Fruit fly (Drosophila melanogaster) whole organism, embryonic: ENCODE measurements around the gene CG2182.
A peak's percentile ranks its signal among the peaks of the same experiment; 100 is the strongest.

ENCODE experiments used
- Adf1 ChIP-seq: fragments of 200-800 bp; sonication (Bioruptor generic); IDR thresholded peaks from 2 replicates; pipeline ENCODE4 v1.3.6; 2022; ENCODE audit warnings: missing biosample characterization, missing genetic modification characterization
- Atf3 ChIP-seq: fragments of 200-800 bp; sonication (Bioruptor generic); optimal IDR thresholded peaks from 3 replicates; lab custom pipeline; 2016; ENCODE audit warnings: missing biosample characterization, missing genetic modification characterization
- B-H1 ChIP-seq: fragments of 200-800 bp; sonication (Bioruptor generic); IDR thresholded peaks from 3 replicates; pipeline ENCODE4 v1.3.6; 2022; ENCODE audit warnings: missing biosample characterization, missing genetic modification characterization
- Bgb ChIP-seq: fragments of 200-800 bp; sonication (Bioruptor generic); IDR thresholded peaks from 2 replicates; pipeline ENCODE4 v1.3.6; 2022; ENCODE audit warnings: missing biosample characterization, missing genetic modification characterization; ENCODE audit not compliant: partially characterized antibody
- C15 ChIP-seq: fragments of 200-800 bp; sonication (Bioruptor generic); IDR thresholded peaks from 3 replicates; pipeline ENCODE4 v1.3.6; 2022; ENCODE audit warnings: missing biosample characterization, missing genetic modification characterization
- CG11456 ChIP-seq: fragments of 200-800 bp; sonication (Bioruptor generic); IDR thresholded peaks from 3 replicates; pipeline ENCODE4 v1.3.6; 2022; ENCODE audit warnings: missing biosample characterization, missing genetic modification characterization
- CG1529 ChIP-seq: fragments of 200-800 bp; sonication (Bioruptor generic); optimal IDR thresholded peaks from 3 replicates; lab custom pipeline; 2018; ENCODE audit warnings: missing biosample characterization, missing genetic modification characterization
- CG15514 ChIP-seq: fragments of 200-800 bp; sonication (Bioruptor generic); optimal IDR thresholded peaks from 3 replicates; lab custom pipeline; 2017; ENCODE audit warnings: missing biosample characterization, missing genetic modification characterization, mild to moderate bottlenecking, moderate library complexity, missing genetic modification reagents
- CG16815 ChIP-seq: fragments of 200-800 bp; sonication (Bioruptor generic); optimal IDR thresholded peaks from 3 replicates; lab custom pipeline; 2017; ENCODE audit warnings: missing biosample characterization, mild to moderate bottlenecking, missing genetic modification characterization
- CG17359 ChIP-seq: fragments of 200-800 bp; sonication (Bioruptor generic); optimal IDR thresholded peaks from 3 replicates; lab custom pipeline; 2018; ENCODE audit warnings: missing biosample characterization, mild to moderate bottlenecking, missing genetic modification characterization, moderate library complexity
- CG17385 ChIP-seq: fragments of 200-800 bp; sonication (Bioruptor generic); optimal IDR thresholded peaks from 3 replicates; lab custom pipeline; 2018; ENCODE audit warnings: missing biosample characterization, mild to moderate bottlenecking, missing genetic modification characterization
- CG17568 ChIP-seq: fragments of 200-800 bp; sonication (Bioruptor generic); optimal IDR thresholded peaks from 2 replicates; lab custom pipeline; 2018; ENCODE audit warnings: missing biosample characterization, mild to moderate bottlenecking, missing genetic modification characterization, moderate library complexity
- CG30403 ChIP-seq: fragments of 200-800 bp; sonication (Bioruptor generic); optimal IDR thresholded peaks from 3 replicates; lab custom pipeline; 2016; ENCODE audit warnings: missing biosample characterization, missing genetic modification characterization
- CG3065 ChIP-seq: fragments of 200-800 bp; sonication (Bioruptor generic); optimal IDR thresholded peaks from 2 replicates; lab custom pipeline; 2016; ENCODE audit warnings: missing biosample characterization, missing genetic modification characterization
- CG4617 ChIP-seq: fragments of 200-800 bp; sonication (Bioruptor generic); optimal IDR thresholded peaks from 3 replicates; lab custom pipeline; 2016; ENCODE audit warnings: missing biosample characterization, missing genetic modification characterization, borderline replicate concordance
- CG6813 ChIP-seq: fragments of 200-800 bp; sonication (Bioruptor generic); optimal IDR thresholded peaks from 2 replicates; lab custom pipeline; 2017; ENCODE audit warnings: missing biosample characterization, missing genetic modification characterization, mild to moderate bottlenecking, moderate library complexity, missing genetic modification reagents
- CG6854 ChIP-seq: fragments of 200-800 bp; sonication (Bioruptor generic); optimal IDR thresholded peaks from 3 replicates; lab custom pipeline; 2017; ENCODE audit warnings: missing biosample characterization, mild to moderate bottlenecking, missing genetic modification characterization
- CG7372 ChIP-seq: fragments of 200-800 bp; sonication (Bioruptor generic); IDR thresholded peaks from 2 replicates; pipeline ENCODE4 v1.3.6; 2022; ENCODE audit warnings: missing biosample characterization, missing genetic modification characterization
- CG7839 ChIP-seq: fragments of 200-800 bp; sonication (Bioruptor generic); optimal IDR thresholded peaks from 3 replicates; lab custom pipeline; 2018; ENCODE audit warnings: missing biosample characterization, mild to moderate bottlenecking, missing genetic modification characterization, moderate library complexity
- CG8281 ChIP-seq: fragments of 200-800 bp; sonication (Bioruptor generic); optimal IDR thresholded peaks from 2 replicates; lab custom pipeline; 2018; ENCODE audit warnings: missing biosample characterization, mild to moderate bottlenecking, missing genetic modification characterization, moderate library complexity
- CG8388 ChIP-seq: fragments of 200-800 bp; sonication (Bioruptor generic); optimal IDR thresholded peaks from 2 replicates; lab custom pipeline; 2019; ENCODE audit warnings: missing biosample characterization, mild to moderate bottlenecking, missing genetic modification characterization, moderate library complexity
- CHES-1-like ChIP-seq: fragments of 200-800 bp; sonication (Bioruptor generic); optimal IDR thresholded peaks from 2 replicates; lab custom pipeline; 2016; ENCODE audit warnings: missing biosample characterization, missing genetic modification characterization
- CkIIα-i1 ChIP-seq: fragments of 200-800 bp; sonication (Bioruptor generic); IDR thresholded peaks from 2 replicates; pipeline ENCODE4 v1.3.6; 2022; ENCODE audit warnings: missing biosample characterization, missing genetic modification characterization
- Dp ChIP-seq: fragments of 200-800 bp; sonication (Bioruptor generic); optimal IDR thresholded peaks from 2 replicates; lab custom pipeline; 2018; ENCODE audit warnings: missing biosample characterization, mild to moderate bottlenecking, missing genetic modification characterization, moderate library complexity
- Fer2 ChIP-seq: fragments of 200-800 bp; sonication (Bioruptor generic); optimal IDR thresholded peaks from 2 replicates; lab custom pipeline; 2018; ENCODE audit warnings: missing biosample characterization, mild to moderate bottlenecking, missing genetic modification characterization, moderate library complexity
- Gug ChIP-seq: fragments of 200-800 bp; sonication (Bioruptor generic); IDR thresholded peaks from 4 replicates; pipeline ENCODE4 v1.3.6; 2022; ENCODE audit warnings: missing biosample characterization, missing genetic modification characterization
- Hey ChIP-seq: fragments of 200-800 bp; sonication (Bioruptor generic); optimal IDR thresholded peaks from 3 replicates; lab custom pipeline; 2018; ENCODE audit warnings: missing biosample characterization, mild to moderate bottlenecking, missing genetic modification characterization
- Hsf ChIP-seq: fragments of 200-800 bp; sonication (Bioruptor generic); optimal IDR thresholded peaks from 3 replicates; lab custom pipeline; 2016; ENCODE audit warnings: missing biosample characterization, missing genetic modification characterization
- NK7.1 ChIP-seq: fragments of 200-800 bp; sonication (Bioruptor generic); optimal IDR thresholded peaks from 3 replicates; lab custom pipeline; 2016; ENCODE audit warnings: missing biosample characterization, missing genetic modification characterization
- NfI ChIP-seq: fragments of 200-800 bp; sonication (Bioruptor generic); optimal IDR thresholded peaks from 3 replicates; lab custom pipeline; 2018; ENCODE audit warnings: missing biosample characterization, mild to moderate bottlenecking, missing genetic modification characterization, moderate library complexity
- Sox102F ChIP-seq: fragments of 200-800 bp; sonication (Bioruptor generic); optimal IDR thresholded peaks from 2 replicates; lab custom pipeline; 2018; ENCODE audit warnings: missing biosample characterization, mild to moderate bottlenecking, missing genetic modification characterization, moderate library complexity
- Taf1 ChIP-seq: fragments of 200-800 bp; sonication (Bioruptor generic); IDR thresholded peaks from 2 replicates; pipeline ENCODE4 v1.3.6; 2022; ENCODE audit warnings: missing biosample characterization, missing genetic modification characterization
- ac ChIP-seq: fragments of 200-800 bp; sonication (Bioruptor generic); optimal IDR thresholded peaks from 3 replicates; lab custom pipeline; 2017; ENCODE audit warnings: missing biosample characterization, mild to moderate bottlenecking, missing genetic modification characterization
- aop ChIP-seq: fragments of 200-800 bp; sonication (Bioruptor generic); IDR thresholded peaks from 2 replicates; pipeline ENCODE4 v1.3.6; 2022; ENCODE audit warnings: missing biosample characterization, missing genetic modification characterization
- bbx ChIP-seq: fragments of 200-800 bp; sonication (Bioruptor generic); IDR thresholded peaks from 2 replicates; pipeline ENCODE4 v1.3.6; 2022; ENCODE audit warnings: missing biosample characterization, missing genetic modification characterization; ENCODE audit not compliant: partially characterized antibody
- bowl ChIP-seq: fragments of 200-800 bp; sonication (Bioruptor generic); IDR thresholded peaks from 2 replicates; pipeline ENCODE4 v1.3.6; 2022; ENCODE audit warnings: missing biosample characterization, missing genetic modification characterization
- corto ChIP-seq: fragments of 200-800 bp; sonication (Bioruptor generic); optimal IDR thresholded peaks from 2 replicates; lab custom pipeline; 2016; ENCODE audit warnings: missing biosample characterization, mild to moderate bottlenecking, missing genetic modification characterization, moderate library complexity
- dpn ChIP-seq, 2 experiments: fragments of 200-800 bp; sonication (Bioruptor generic); optimal IDR thresholded peaks; 3 replicates each; lab custom pipeline; 2016; ENCODE audit warnings: missing biosample characterization in 2 of 2, missing genetic modification characterization in 2 of 2
- en ChIP-seq: fragments of 200-800 bp; sonication (Bioruptor generic); optimal IDR thresholded peaks from 2 replicates; lab custom pipeline; 2016; ENCODE audit warnings: missing biosample characterization, missing genetic modification characterization
- gce ChIP-seq: fragments of 200-800 bp; sonication (Bioruptor generic); IDR thresholded peaks from 3 replicates; pipeline ENCODE4 v1.3.6; 2022; ENCODE audit warnings: missing biosample characterization, missing genetic modification characterization
- kah ChIP-seq: fragments of 200-800 bp; sonication (Bioruptor generic); optimal IDR thresholded peaks from 2 replicates; lab custom pipeline; 2018; ENCODE audit warnings: missing biosample characterization, mild to moderate bottlenecking, missing genetic modification characterization
- mam ChIP-seq: fragments of 200-800 bp; sonication (Bioruptor generic); optimal IDR thresholded peaks from 3 replicates; lab custom pipeline; 2016; ENCODE audit warnings: missing biosample characterization, missing genetic modification characterization
- odd ChIP-seq: fragments of 200-800 bp; sonication (Bioruptor generic); optimal IDR thresholded peaks from 2 replicates; lab custom pipeline; 2017; ENCODE audit warnings: missing biosample characterization, mild to moderate bottlenecking, missing genetic modification characterization
- pb ChIP-seq: fragments of 200-800 bp; sonication (Bioruptor generic); optimal IDR thresholded peaks from 3 replicates; lab custom pipeline; 2016; ENCODE audit warnings: missing biosample characterization, missing genetic modification characterization
- phol ChIP-seq: fragments of 200-800 bp; sonication (Bioruptor generic); optimal IDR thresholded peaks from 3 replicates; lab custom pipeline; 2018; ENCODE audit warnings: missing biosample characterization, mild to moderate bottlenecking, missing genetic modification characterization, moderate library complexity
- schlank ChIP-seq: fragments of 200-800 bp; sonication (Bioruptor generic); optimal IDR thresholded peaks from 2 replicates; lab custom pipeline; 2018; ENCODE audit warnings: missing biosample characterization, mild to moderate bottlenecking, missing genetic modification characterization
- sens ChIP-seq: fragments of 200-800 bp; sonication (Bioruptor generic); peaks from one replicate; lab custom pipeline; 2016; ENCODE audit warnings: missing biosample characterization, missing genetic modification characterization
- toy ChIP-seq: fragments of 200-800 bp; sonication (Bioruptor generic); IDR thresholded peaks from 2 replicates; pipeline ENCODE4 v1.3.6; 2022; ENCODE audit warnings: missing biosample characterization, missing genetic modification characterization
- vfl ChIP-seq: fragments of 200-800 bp; sonication (Bioruptor generic); optimal IDR thresholded peaks from 2 replicates; lab custom pipeline; 2016; ENCODE audit warnings: missing biosample characterization, missing genetic modification characterization
- zfh2 ChIP-seq: fragments of 200-800 bp; sonication (Bioruptor generic); optimal IDR thresholded peaks from 2 replicates; lab custom pipeline; 2016; ENCODE audit warnings: missing biosample characterization, missing genetic modification characterization

The CG2182 gene

dm6 chr3R:5622985-5623630, 36.6 kb downstream of the CG2182 start (continued):
- TF ChIP-seq Hey (tag; lab: Kevin White, UChicago), result peak; percentile 81
- no peak for TF ChIP-seq zfh2 (GFP tag; lab: Kevin White, UChicago)
- TF ChIP-seq CG6854 (GFP tag; lab: Kevin White, UChicago), result no peak
- TF ChIP-seq ac (GFP tag; lab: Kevin White, UChicago), result peak; percentile 88
- TF ChIP-seq Atf3 (GFP tag; lab: Kevin White, UChicago), result peak; percentile 64
- TF ChIP-seq dpn (GFP tag; optimal IDR thresholded peaks at IDR 0.05; lab: Kevin White, UChicago), result peak; percentile 47 to 72
- TF ChIP-seq CG6813 (GFP tag; lab: Kevin White, UChicago), result peak; percentile 91
- no peak for TF ChIP-seq corto (GFP tag; lab: Kevin White, UChicago)
- peak; percentile 62 for TF ChIP-seq schlank (tag; lab: Kevin White, UChicago)
- no peak for TF ChIP-seq gce
- TF ChIP-seq CG17359 (tag; lab: Kevin White, UChicago), result peak; percentile 82
- peak; percentile 63 for TF ChIP-seq kah (GFP tag; lab: Kevin White, UChicago)
- TF ChIP-seq en (GFP tag; lab: Kevin White, UChicago), result peak; percentile 69
- TF ChIP-seq bowl (GFP tag; lab: Robert Waterston, UW), result no peak
- peak; percentile 57 for TF ChIP-seq CG7839 (tag; lab: Kevin White, UChicago)
- no peak for TF ChIP-seq CG16815 (GFP tag; lab: Kevin White, UChicago)
- TF ChIP-seq NfI (GFP tag; lab: Kevin White, UChicago), result peak; percentile 59
- no peak for TF ChIP-seq Dp (GFP tag; lab: Kevin White, UChicago)
- TF ChIP-seq CG4617 (GFP tag; lab: Kevin White, UChicago), result peak; percentile 45
- TF ChIP-seq CG1529, result peak; percentile 79
- no peak for TF ChIP-seq CG7372
- TF ChIP-seq Gug (GFP tag; lab: Robert Waterston, UW), result no peak
- TF ChIP-seq odd, result peak; percentile 83
- peak; percentile 72 for TF ChIP-seq pb (GFP tag; lab: Kevin White, UChicago)
- TF ChIP-seq C15 (GFP tag; lab: Robert Waterston, UW), result no peak
- TF ChIP-seq CkIIα-i1 (GFP tag; lab: Robert Waterston, UW), result no peak
- TF ChIP-seq Bgb (GFP tag; lab: Robert Waterston, UW), result no peak
- TF ChIP-seq bbx (GFP tag; lab: Robert Waterston, UW), result no peak
- peak; percentile 61 for TF ChIP-seq Sox102F (GFP tag; lab: Kevin White, UChicago)
- TF ChIP-seq CG11456, result no peak
- peak; percentile 73 for TF ChIP-seq Hsf
- peak; percentile 26 for TF ChIP-seq CG3065 (GFP tag; lab: Kevin White, UChicago)
- peak; percentile 61 for TF ChIP-seq mam (GFP tag; lab: Kevin White, UChicago)
- TF ChIP-seq aop (GFP tag; lab: Robert Waterston, UW), result no peak
- TF ChIP-seq Adf1, result no peak
- TF ChIP-seq CG17568 (GFP tag; lab: Kevin White, UChicago), result peak; percentile 91
- TF ChIP-seq CG8388 (GFP tag; lab: Kevin White, UChicago), result peak; percentile 51
- peak; percentile 42 for TF ChIP-seq CG30403 (GFP tag; lab: Kevin White, UChicago)
- TF ChIP-seq CG15514 (GFP tag; lab: Kevin White, UChicago), result peak; percentile 77
- TF ChIP-seq CG8281 (tag; lab: Kevin White, UChicago), result peak; percentile 64
- TF ChIP-seq phol (tag; lab: Kevin White, UChicago), result peak; percentile 57
- peak; percentile 71 for TF ChIP-seq CG17385 (GFP tag; lab: Kevin White, UChicago)
- no peak for TF ChIP-seq B-H1 (GFP tag; lab: Robert Waterston, UW)
- no peak for TF ChIP-seq Taf1
- TF ChIP-seq NK7.1 (GFP tag; lab: Kevin White, UChicago), result peak; percentile 75
- TF ChIP-seq CHES-1-like (GFP tag; lab: Kevin White, UChicago), result peak; percentile 74
- TF ChIP-seq vfl, result peak; percentile 26
- TF ChIP-seq Fer2 (tag; lab: Kevin White, UChicago), result peak; percentile 39
- peak; percentile 97 for TF ChIP-seq sens
- no peak for TF ChIP-seq toy (GFP tag; lab: Robert Waterston, UW)
